Fruit fly (Drosophila melanogaster) whole organism, adult: ENCODE measurements around the gene CG13409.

Source experiments
- CG11617 ChIP-seq: fragments of 200-800 bp; sonication (Bioruptor generic); optimal IDR thresholded peaks from 2 replicates; lab custom pipeline; 2017; ENCODE audit warnings: mild to moderate bottlenecking, missing biosample characterization, missing genetic modification reagents, missing genetic modification characterization
- CG12768 ChIP-seq: fragments of 200-800 bp; sonication (Bioruptor generic); optimal IDR thresholded peaks from 2 replicates; lab custom pipeline; 2017; ENCODE audit warnings: missing biosample characterization, missing genetic modification characterization, mild to moderate bottlenecking, moderate library complexity, missing genetic modification reagents
- CG14711 ChIP-seq: fragments of 200-800 bp; sonication (Bioruptor generic); optimal IDR thresholded peaks from 2 replicates; lab custom pipeline; 2018; ENCODE audit warnings: missing biosample characterization, mild to moderate bottlenecking, missing genetic modification characterization, moderate library complexity
- CG1620 ChIP-seq: fragments of 200-800 bp; sonication (Bioruptor generic); optimal IDR thresholded peaks from 2 replicates; lab custom pipeline; 2016; ENCODE audit warnings: missing biosample characterization, missing genetic modification characterization
- CG33017 ChIP-seq: fragments of 200-800 bp; sonication (Bioruptor generic); optimal IDR thresholded peaks from 2 replicates; lab custom pipeline; 2018; ENCODE audit warnings: missing biosample characterization, mild to moderate bottlenecking, missing genetic modification characterization, moderate library complexity
- CG7045 ChIP-seq: fragments of 200-800 bp; sonication (Bioruptor generic); optimal IDR thresholded peaks from 2 replicates; lab custom pipeline; 2017; ENCODE audit warnings: missing biosample characterization, mild to moderate bottlenecking, missing genetic modification characterization
- CG7101 ChIP-seq: fragments of 200-800 bp; sonication (Bioruptor generic); optimal IDR thresholded peaks from 2 replicates; lab custom pipeline; 2018; ENCODE audit warnings: missing biosample characterization, mild to moderate bottlenecking, missing genetic modification characterization, moderate library complexity
- Clk ChIP-seq: fragments of 200-800 bp; sonication (Bioruptor generic); optimal IDR thresholded peaks from 2 replicates; lab custom pipeline; 2017; ENCODE audit warnings: missing biosample characterization, missing genetic modification characterization
- Crg-1 ChIP-seq: fragments of 200-800 bp; sonication (Bioruptor generic); optimal IDR thresholded peaks from 2 replicates; lab custom pipeline; 2016; ENCODE audit warnings: missing biosample characterization, missing genetic modification characterization
- Hr96 ChIP-seq: fragments of 200-800 bp; sonication (Bioruptor generic); optimal IDR thresholded peaks from 2 replicates; lab custom pipeline; 2016; ENCODE audit warnings: missing biosample characterization, missing genetic modification characterization
- Mnt ChIP-seq: fragments of 200-800 bp; sonication (Bioruptor generic); optimal IDR thresholded peaks from 2 replicates; lab custom pipeline; 2016; ENCODE audit warnings: missing biosample characterization, mild to moderate bottlenecking, missing genetic modification characterization
- bab1 ChIP-seq: fragments of 200-800 bp; sonication (Bioruptor generic); optimal IDR thresholded peaks from 3 replicates; lab custom pipeline; 2019; ENCODE audit warnings: missing biosample characterization, mild to moderate bottlenecking, missing genetic modification characterization, moderate library complexity
- cic ChIP-seq: fragments of 200-800 bp; sonication (Bioruptor generic); optimal IDR thresholded peaks from 2 replicates; lab custom pipeline; 2017; ENCODE audit warnings: missing biosample characterization, mild to moderate bottlenecking, missing genetic modification characterization, moderate library complexity
- cnc ChIP-seq, 2 experiments: fragments of >200 bp; optimal IDR thresholded peaks; 2 replicates each; lab custom pipeline; 2017
- kay ChIP-seq: fragments of 200-800 bp; sonication (Bioruptor generic); peaks from one replicate; lab custom pipeline; 2016; ENCODE audit warnings: missing biosample characterization, missing genetic modification characterization, borderline replicate concordance
- ovo ChIP-seq: fragments of 200-800 bp; sonication (Bioruptor generic); optimal IDR thresholded peaks from 2 replicates; lab custom pipeline; 2016; ENCODE audit warnings: missing biosample characterization, missing genetic modification characterization
- pad ChIP-seq: fragments of 200-800 bp; sonication (Bioruptor generic); optimal IDR thresholded peaks from 3 replicates; lab custom pipeline; 2017; ENCODE audit warnings: missing biosample characterization, missing genetic modification characterization, mild to moderate bottlenecking, moderate library complexity, missing genetic modification reagents
- tj ChIP-seq: fragments of 200-800 bp; sonication (Bioruptor generic); optimal IDR thresholded peaks from 3 replicates; lab custom pipeline; 2017; ENCODE audit warnings: missing biosample characterization, mild to moderate bottlenecking, missing genetic modification characterization, moderate library complexity
- toe ChIP-seq: fragments of 200-800 bp; sonication (Bioruptor generic); optimal IDR thresholded peaks from 2 replicates; lab custom pipeline; 2016; ENCODE audit warnings: missing biosample characterization, missing genetic modification characterization

Gene CG13409

DNA sequence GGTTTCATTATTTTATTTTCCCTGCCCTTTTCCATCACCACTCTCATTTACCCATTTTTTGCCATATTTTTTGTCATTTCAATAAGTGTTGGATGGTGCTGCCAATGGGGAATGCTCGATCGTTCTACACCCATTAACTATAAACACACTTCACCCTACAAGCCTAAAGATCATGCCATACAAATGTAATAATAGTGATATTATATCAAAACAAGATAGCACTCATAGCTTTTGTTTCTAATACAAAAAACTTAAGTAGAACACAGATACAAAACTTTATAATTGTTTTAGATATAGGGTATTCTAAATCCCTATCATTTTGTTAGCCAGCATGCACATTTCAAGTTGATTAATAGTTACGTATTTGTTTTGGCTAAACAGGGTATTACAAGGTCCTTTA, 32.1 kb downstream of the CG13409 start:
- TF ChIP-seq cic (GFP tag; lab: Kevin White, UChicago) (no peak), CG11617 (no peak), kay (peak; percentile 64), CG7101 (tag; lab: Kevin White, UChicago) (no peak), CG14711 (no peak), CG12768 (GFP tag; lab: Kevin White, UChicago) (no peak)

DNA sequence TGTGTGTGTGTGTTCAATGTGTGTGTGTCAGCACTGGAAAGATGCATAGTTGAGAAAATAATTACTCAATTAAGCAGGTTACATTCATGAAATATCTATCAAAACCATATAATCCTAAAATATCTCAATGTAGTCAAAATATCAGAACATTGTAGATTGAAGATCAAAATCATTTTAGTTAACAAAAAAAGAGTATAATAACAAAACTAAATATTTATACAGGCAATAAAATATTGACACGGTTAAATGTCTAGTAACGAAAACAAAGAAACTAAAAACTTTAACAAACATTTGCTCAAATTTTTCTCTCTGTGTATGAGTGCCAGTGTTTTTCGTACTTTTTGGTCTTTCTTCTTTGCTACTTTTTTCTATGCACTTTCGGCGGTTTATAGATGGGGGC, 32.8 kb downstream of the CG13409 start:
- peak; percentile 23 for TF ChIP-seq CG7045 (GFP tag; lab: Kevin White, UChicago)
- TF ChIP-seq CG14711: no peak

DNA sequence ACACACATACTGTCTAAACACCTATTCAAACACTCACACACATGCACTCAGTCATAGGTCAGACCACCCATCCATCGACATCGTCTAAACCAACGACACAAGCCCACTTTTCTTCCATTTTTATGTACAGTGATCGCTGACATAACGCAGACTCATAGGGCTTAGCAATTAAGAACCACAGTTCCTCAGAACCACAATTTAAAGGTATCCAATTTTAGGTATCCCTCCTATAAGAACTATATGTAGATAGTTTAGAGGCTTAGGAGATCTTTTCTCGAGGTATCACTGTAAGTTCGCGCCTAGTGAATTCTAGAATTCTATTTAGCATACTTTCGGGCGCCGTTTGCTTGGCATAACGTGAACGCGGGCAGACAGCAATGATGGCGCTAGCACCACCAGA, 38.8 kb downstream of the CG13409 start:
- TF ChIP-seq CG1620 (GFP tag; lab: Kevin White, UChicago) (no peak), CG33017 (peak; percentile 55), Crg-1 (GFP tag; lab: Kevin White, UChicago) (no peak), CG7045 (GFP tag; lab: Kevin White, UChicago) (peak; percentile 67), Mnt (no peak), bab1 (GFP tag; lab: Kevin White, UChicago) (no peak), CG14711 (peak; percentile 65), Clk (peak; percentile 57), toe (GFP tag; lab: Kevin White, UChicago) (peak; percentile 47), pad (GFP tag; lab: Kevin White, UChicago) (peak; percentile 4), Hr96 (peak; percentile 37), CG7101 (tag; lab: Kevin White, UChicago) (peak; percentile 51), tj (no peak), CG12768 (GFP tag; lab: Kevin White, UChicago) (peak; percentile 65)

DNA sequence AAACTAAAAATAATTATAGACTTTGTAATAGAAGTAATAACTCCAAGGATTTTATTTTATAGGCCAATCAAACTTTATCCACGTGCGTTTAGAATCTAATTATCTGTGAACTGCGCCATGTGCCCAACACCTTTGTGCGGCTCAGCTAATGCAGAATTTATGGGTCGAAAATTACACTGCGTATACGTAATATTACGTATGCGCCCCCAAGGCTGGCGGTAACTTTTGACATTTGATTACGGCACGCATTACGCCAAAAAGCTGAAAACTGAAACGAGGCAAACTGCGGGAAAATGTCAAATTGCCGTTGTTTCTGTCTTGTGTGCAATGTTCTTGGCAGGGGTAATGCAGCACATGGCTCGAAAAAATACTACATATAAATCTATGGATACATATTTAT, 40.1 kb downstream of the CG13409 start:
- TF ChIP-seq Hr96 (no peak), cnc (optimal IDR thresholded peaks at IDR 0.05; lab: Kevin White, UChicago) (no peak), ovo (GFP tag; lab: Kevin White, UChicago) (no peak), toe (GFP tag; lab: Kevin White, UChicago) (no peak), cic (GFP tag; lab: Kevin White, UChicago) (no peak), Clk (no peak), CG14711 (no peak), CG12768 (GFP tag; lab: Kevin White, UChicago) (no peak), CG7101 (tag; lab: Kevin White, UChicago) (no peak), CG11617 (no peak), kay (no peak), Crg-1 (GFP tag; lab: Kevin White, UChicago) (no peak), pad (GFP tag; lab: Kevin White, UChicago) (no peak), CG7045 (GFP tag; lab: Kevin White, UChicago) (no peak), bab1 (GFP tag; lab: Kevin White, UChicago) (no peak)

DNA sequence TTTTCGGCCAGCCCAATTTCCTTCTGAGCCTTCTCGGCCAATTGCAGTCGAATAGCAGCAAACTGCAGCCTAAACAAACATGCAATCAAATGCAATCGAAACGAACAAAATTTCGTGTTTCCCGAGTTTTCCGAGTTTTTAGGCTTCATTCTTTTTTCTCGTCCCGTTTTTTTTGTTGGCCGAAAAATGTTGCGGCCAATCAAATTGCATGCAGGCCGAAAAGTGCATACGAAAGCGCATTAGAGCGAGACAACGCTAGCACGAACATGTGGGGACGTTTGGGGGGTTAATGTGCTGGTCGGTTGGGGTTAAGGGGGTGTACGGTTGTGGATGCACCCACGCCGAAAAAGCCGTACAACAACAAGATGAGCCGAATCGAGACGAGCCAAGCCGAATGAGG, 41.9 kb downstream of the CG13409 start:
- TF ChIP-seq CG7101 (tag; lab: Kevin White, UChicago): no peak
- TF ChIP-seq tj: peak; percentile 31

DNA sequence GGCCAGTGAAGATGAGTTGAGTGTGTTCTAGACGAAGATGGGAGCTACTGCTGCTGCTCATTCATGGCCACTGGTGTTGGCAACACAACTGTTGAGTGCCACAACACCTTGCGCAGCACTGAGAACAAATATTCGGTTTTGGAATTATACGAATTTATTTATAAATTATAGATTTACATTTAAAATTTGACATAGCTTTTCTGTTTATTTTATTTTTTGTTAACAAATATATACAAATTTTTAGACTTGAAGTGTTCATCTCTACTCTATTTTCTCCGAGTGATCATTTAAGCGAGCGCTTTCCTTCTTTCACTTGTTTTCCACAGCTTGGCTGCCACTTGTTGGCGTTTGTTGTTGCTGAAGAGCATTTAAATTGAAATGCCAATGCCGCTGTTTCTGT, 44.2 kb downstream of the CG13409 start:
- TF ChIP-seq CG7045 (GFP tag; lab: Kevin White, UChicago) (no peak), cic (GFP tag; lab: Kevin White, UChicago) (no peak), cnc (optimal IDR thresholded peaks at IDR 0.05; lab: Kevin White, UChicago) (no peak), Hr96 (no peak)
